Worm (Caenorhabditis elegans) whole organism, L4 larva: Measurements from ENCODE around the gene C18G1.7.

Source experiments
- F10B5.3 ChIP-seq: sonication (generic microtip); optimal IDR thresholded peaks from 2 replicates; lab custom pipeline; 2016; ENCODE audit warnings: mild to moderate bottlenecking, missing genetic modification characterization, missing compliant biosample characterization
- F26F4.8 ChIP-seq: fragments of 200-800 bp; sonication (Bioruptor generic); conservative IDR thresholded peaks from 2 replicates; pipeline ENCODE4 v1.3.6; 2022; ENCODE audit warnings: missing genetic modification characterization, missing compliant biosample characterization
- R02D3.7 ChIP-seq: fragments of 150-350 bp; sonication (generic microtip); optimal IDR thresholded peaks from 3 replicates; lab custom pipeline; 2014; ENCODE audit warnings: missing biosample characterization, missing genetic modification characterization
- Y48G9A.11 ChIP-seq: fragments of 200-800 bp; sonication (Bioruptor generic); IDR thresholded peaks from 2 replicates; pipeline ENCODE4 v1.3.6; 2022; ENCODE audit warnings: missing genetic modification reagents, missing genetic modification characterization, missing compliant biosample characterization
- aha-1 ChIP-seq: fragments of 150-350 bp; peaks from one replicate; lab custom pipeline; 2014; ENCODE audit warnings: missing biosample characterization, missing genetic modification characterization
- ama-1 ChIP-seq: fragments of 150-350 bp; optimal IDR thresholded peaks from 2 replicates; lab custom pipeline; 2014; ENCODE audit warnings: inconsistent platforms, mixed read lengths
- arid-1 ChIP-seq: fragments of 200-800 bp; sonication (Bioruptor generic); conservative IDR thresholded peaks from 2 replicates; pipeline ENCODE4 v1.3.6; 2022; ENCODE audit warnings: missing genetic modification reagents, missing genetic modification characterization, missing compliant biosample characterization
- ceh-20 ChIP-seq: fragments of 200-800 bp; sonication (Bioruptor generic); IDR thresholded peaks from 2 replicates; pipeline ENCODE4 v1.3.6; 2022; ENCODE audit warnings: missing genetic modification reagents, missing genetic modification characterization, missing compliant biosample characterization
- ceh-44 ChIP-seq: fragments of 200-800 bp; sonication (Bioruptor generic); IDR thresholded peaks from 2 replicates; pipeline ENCODE4 v1.3.6; 2022; ENCODE audit warnings: missing genetic modification reagents, missing genetic modification characterization, missing compliant biosample characterization
- ceh-82 ChIP-seq: sonication (generic microtip); optimal IDR thresholded peaks from 2 replicates; lab custom pipeline; 2017; ENCODE audit warnings: missing biosample characterization, missing genetic modification characterization
- ces-1 ChIP-seq: fragments of 150-350 bp; sonication (generic microtip); optimal IDR thresholded peaks from 4 replicates; lab custom pipeline; 2014; ENCODE audit warnings: missing biosample characterization, missing genetic modification reagents, missing genetic modification characterization
- daf-19 ChIP-seq: fragments of 200-800 bp; sonication (Bioruptor generic); conservative IDR thresholded peaks from 2 replicates; pipeline ENCODE4 v1.3.6; 2022; ENCODE audit warnings: missing genetic modification characterization, missing compliant biosample characterization
- dmd-8 ChIP-seq: fragments of 200-800 bp; sonication (Bioruptor generic); IDR thresholded peaks from 2 replicates; pipeline ENCODE4 v1.3.6; 2022; ENCODE audit warnings: missing genetic modification characterization, missing compliant biosample characterization
- dmd-9 ChIP-seq: fragments of 200-800 bp; sonication (Bioruptor generic); IDR thresholded peaks from 2 replicates; pipeline ENCODE4 v1.3.6; 2022; ENCODE audit warnings: missing genetic modification reagents, missing genetic modification characterization, missing compliant biosample characterization
- dpl-1 ChIP-seq: fragments of 150-350 bp; optimal IDR thresholded peaks from 2 replicates; lab custom pipeline; 2014; ENCODE audit warnings: missing biosample characterization, missing genetic modification reagents, missing genetic modification characterization
- dve-1 ChIP-seq: sonication (generic microtip); optimal IDR thresholded peaks from 2 replicates; lab custom pipeline; 2017; ENCODE audit warnings: antibody characterized with exemption, mild to moderate bottlenecking, missing genetic modification characterization, missing compliant biosample characterization; ENCODE audit not compliant: insufficient read depth
- egl-43 ChIP-seq: fragments of 200-800 bp; sonication (Bioruptor generic); IDR thresholded peaks from 2 replicates; pipeline ENCODE4 v1.3.6; 2022; ENCODE audit warnings: missing genetic modification reagents, missing genetic modification characterization, missing compliant biosample characterization
- hif-1 ChIP-seq, 2 experiments: sonication (generic microtip); optimal IDR thresholded peaks; 2 replicates each; lab custom pipeline; 2016 to 2017; ENCODE audit warnings: missing compliant biosample characterization in 2 of 2, missing genetic modification characterization in 2 of 2, missing genetic modification reagents in 2 of 2, missing genotype in 2 of 2, mild to moderate bottlenecking in 1 of 2
- lim-7 ChIP-seq: fragments of 200-800 bp; sonication (Bioruptor generic); IDR thresholded peaks from 2 replicates; pipeline ENCODE4 v1.3.6; 2022; ENCODE audit warnings: missing genetic modification characterization, missing compliant biosample characterization
- lin-29 ChIP-seq: fragments of 200-800 bp; sonication (Bioruptor generic); IDR thresholded peaks from 2 replicates; pipeline ENCODE4 v1.3.6; 2022; ENCODE audit warnings: missing genetic modification reagents, missing genetic modification characterization, missing compliant biosample characterization
- lin-38 ChIP-seq: fragments of 200-800 bp; sonication (Bioruptor generic); IDR thresholded peaks from 2 replicates; pipeline ENCODE4 v1.3.6; 2022; ENCODE audit warnings: missing genetic modification reagents, missing genetic modification characterization, missing compliant biosample characterization
- lin-39 ChIP-seq: fragments of 150-350 bp; optimal IDR thresholded peaks from 2 replicates; lab custom pipeline; 2014; ENCODE audit warnings: missing biosample characterization, missing genetic modification reagents, missing genetic modification characterization
- lsy-2 ChIP-seq, 2 experiments: fragments of 150-350 bp in 1 of 2; sonication (generic microtip) in 1 of 2; optimal IDR thresholded peaks; 2 replicates each; lab custom pipeline; 2014 to 2017; ENCODE audit warnings: missing biosample characterization in 2 of 2, missing genetic modification characterization in 2 of 2
- madf-5 ChIP-seq, 2 experiments: fragments of 200-800 bp; sonication (Bioruptor generic); IDR thresholded peaks; 2 replicates each; pipeline ENCODE4 v1.3.6; 2022; ENCODE audit warnings: missing compliant biosample characterization in 2 of 2, missing genetic modification characterization in 2 of 2
- mes-2 ChIP-seq: sonication (generic microtip); optimal IDR thresholded peaks from 2 replicates; lab custom pipeline; 2016; ENCODE audit warnings: missing genotype, mild to moderate bottlenecking, missing genetic modification characterization, missing compliant biosample characterization; ENCODE audit not compliant: poor library complexity, severe bottlenecking
- nhr-10 ChIP-seq: fragments of 150-350 bp; optimal IDR thresholded peaks from 2 replicates; lab custom pipeline; 2014; ENCODE audit warnings: missing biosample characterization, missing genetic modification characterization
- nhr-102 ChIP-seq: sonication (generic microtip); optimal IDR thresholded peaks from 2 replicates; lab custom pipeline; 2016; ENCODE audit warnings: mild to moderate bottlenecking, missing genetic modification characterization, moderate library complexity, missing compliant biosample characterization
- nhr-25 ChIP-seq: sonication (generic microtip); optimal IDR thresholded peaks from 2 replicates; lab custom pipeline; 2017; ENCODE audit warnings: missing genetic modification characterization, mild to moderate bottlenecking, missing compliant biosample characterization, antibody characterized with exemption, moderate library complexity, borderline replicate concordance; ENCODE audit not compliant: insufficient read depth
- nhr-28 ChIP-seq: fragments of 150-350 bp; optimal IDR thresholded peaks from 2 replicates; lab custom pipeline; 2014; ENCODE audit warnings: missing biosample characterization, missing genetic modification characterization
- nhr-6 ChIP-seq: fragments of 150-350 bp; optimal IDR thresholded peaks from 2 replicates; lab custom pipeline; 2014; ENCODE audit warnings: missing biosample characterization, missing genetic modification characterization
- nhr-76 ChIP-seq: fragments of 150-350 bp; optimal IDR thresholded peaks from 2 replicates; lab custom pipeline; 2014; ENCODE audit warnings: missing biosample characterization, missing genetic modification characterization
- pha-4 ChIP-seq, 2 experiments: fragments of 150-350 bp in 1 of 2; fragments of 200-800 bp in 1 of 2; sonication (Bioruptor generic) in 1 of 2; IDR thresholded peaks in 1 of 2; optimal IDR thresholded peaks in 1 of 2; 2 replicates each; pipeline versions ENCODE4 v1.3.6 to Lab custom; 2014 to 2022; ENCODE audit warnings: missing genetic modification characterization in 2 of 2, missing genetic modification reagents in 2 of 2, missing biosample characterization in 1 of 2, missing compliant biosample characterization in 1 of 2
- pqm-1 ChIP-seq: sonication (generic microtip); optimal IDR thresholded peaks from 2 replicates; lab custom pipeline; 2017; ENCODE audit warnings: missing biosample characterization, missing genetic modification characterization
- saeg-2 ChIP-seq: fragments of 200-800 bp; sonication (Bioruptor generic); IDR thresholded peaks from 2 replicates; pipeline ENCODE4 v1.3.6; 2022; ENCODE audit warnings: missing genetic modification reagents, missing genetic modification characterization, missing compliant biosample characterization
- snpc-1.2 ChIP-seq: fragments of 200-800 bp; sonication (Bioruptor generic); IDR thresholded peaks from 2 replicates; pipeline ENCODE4 v1.3.6; 2022; ENCODE audit warnings: missing genetic modification reagents, missing genetic modification characterization, missing compliant biosample characterization
- snpc-4 ChIP-seq: fragments of 150-350 bp; optimal IDR thresholded peaks from 2 replicates; lab custom pipeline; 2014; ENCODE audit warnings: missing biosample characterization, missing genetic modification characterization
- spr-1 ChIP-seq: sonication (generic microtip); optimal IDR thresholded peaks from 2 replicates; lab custom pipeline; 2016; ENCODE audit warnings: mild to moderate bottlenecking, missing genetic modification characterization, missing compliant biosample characterization
- tra-1 ChIP-seq: fragments of 200-800 bp; sonication (Bioruptor generic); IDR thresholded peaks from 2 replicates; pipeline ENCODE4 v1.3.6; 2022; ENCODE audit warnings: missing genetic modification reagents, missing genetic modification characterization, missing compliant biosample characterization
- unc-130 ChIP-seq: sonication (generic microtip); optimal IDR thresholded peaks from 2 replicates; lab custom pipeline; 2016; ENCODE audit warnings: missing genetic modification reagents, missing genetic modification characterization, missing compliant biosample characterization
- zag-1 ChIP-seq: fragments of 150-350 bp; optimal IDR thresholded peaks from 2 replicates; lab custom pipeline; 2014; ENCODE audit warnings: missing biosample characterization, missing genetic modification characterization
- zfp-2 ChIP-seq: sonication (generic microtip); optimal IDR thresholded peaks from 2 replicates; lab custom pipeline; 2016; ENCODE audit warnings: mild to moderate bottlenecking, missing genetic modification characterization, missing compliant biosample characterization
- zip-2 ChIP-seq: fragments of 150-350 bp; optimal IDR thresholded peaks from 2 replicates; lab custom pipeline; 2014; ENCODE audit warnings: missing biosample characterization, missing genetic modification characterization

Gene C18G1.7

DNA sequence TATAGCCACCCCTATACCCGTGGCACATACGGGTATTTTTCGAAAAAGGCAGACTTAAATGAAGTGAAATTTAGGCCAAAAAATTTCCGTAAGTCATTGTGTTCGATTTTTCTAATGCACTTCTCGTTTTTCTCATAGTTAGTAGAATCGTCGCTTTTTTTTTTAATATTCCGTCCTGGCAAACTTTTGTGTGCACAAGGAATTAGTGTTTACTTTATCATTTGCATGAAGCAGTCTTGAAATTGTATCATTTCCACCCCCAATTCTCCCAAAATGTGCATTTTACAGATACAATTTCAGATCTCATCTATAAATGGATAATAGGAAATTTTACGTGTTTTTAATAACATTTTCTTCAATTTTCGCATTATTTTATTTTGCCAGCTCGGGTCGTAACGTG is 4.9 kb downstream of the C18G1.7 start, which contains the start of gene C18G1.6:
Gene C18G1.6, plus strand, starts transcription at position 301 of the 400 bp plus-strand sequence.
- TF ChIP-seq ceh-20 (GFP tag; lab: Robert Waterston, UW) = no peak
- TF ChIP-seq lin-29 = no peak
- no peak for TF ChIP-seq mes-2 (tag; lab: Kevin White, UChicago)
- no peak for TF ChIP-seq nhr-6 (tag; lab: Kevin White, UChicago)
- no peak for TF ChIP-seq zip-2 (tag; lab: Kevin White, UChicago)
- no peak for TF ChIP-seq snpc-1.2 (GFP tag; lab: Robert Waterston, UW)
- no peak for TF ChIP-seq nhr-25 (tag; lab: Kevin White, UChicago)
- no peak for TF ChIP-seq madf-5 (GFP tag; IDR thresholded peaks at IDR 0.05; lab: Robert Waterston, UW)
- TF ChIP-seq daf-19 = no peak
- no peak for TF ChIP-seq unc-130 (GFP tag; lab: Kevin White, UChicago)
- no peak for TF ChIP-seq pqm-1 (tag; lab: Kevin White, UChicago)
- no peak for TF ChIP-seq dmd-9 (GFP tag; lab: Robert Waterston, UW)
- TF ChIP-seq dpl-1 (GFP tag; lab: Kevin White, UChicago) = no peak
- TF ChIP-seq arid-1 (GFP tag; lab: Robert Waterston, UW) = no peak
- no peak for TF ChIP-seq tra-1 (GFP tag; lab: Robert Waterston, UW)
- no peak for TF ChIP-seq lsy-2 (tag; optimal IDR thresholded peaks at IDR 0.05; lab: Kevin White, UChicago)
- no peak for TF ChIP-seq spr-1 (tag; lab: Kevin White, UChicago)

DNA sequence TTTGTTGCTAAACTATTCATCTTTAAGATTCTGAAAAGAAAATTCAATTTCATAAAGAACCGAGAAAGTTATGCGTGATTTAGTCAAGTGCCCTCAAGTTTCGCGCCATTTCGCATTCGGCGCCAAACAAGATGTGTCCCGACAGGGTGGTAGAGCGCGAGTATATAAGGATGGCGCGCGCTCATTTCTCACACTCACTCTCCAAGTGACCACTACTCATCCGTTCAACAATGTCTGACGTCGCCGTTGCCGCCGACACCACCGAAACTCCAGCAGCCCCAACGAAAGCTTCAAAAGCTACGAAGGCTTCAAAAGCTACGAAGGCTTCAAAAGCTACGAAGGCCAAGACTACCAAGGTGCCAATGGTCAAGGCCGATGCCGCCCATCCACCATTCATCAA is 8.8 kb downstream of the C18G1.7 start, which contains the start of gene hil-4:
Gene hil-4, plus strand, starts transcription at position 191 of the 400 bp plus-strand sequence.
- no peak for TF ChIP-seq ama-1 (lab: Kevin White, UChicago)
- no peak for TF ChIP-seq F26F4.8
- no peak for TF ChIP-seq saeg-2
- no peak for TF ChIP-seq R02D3.7 (tag; lab: Kevin White, UChicago)
- TF ChIP-seq lin-39 = no peak
- no peak for TF ChIP-seq F10B5.3 (tag; lab: Kevin White, UChicago)
- peak; percentile 59 for TF ChIP-seq Y48G9A.11 (GFP tag; lab: Robert Waterston, UW)
- no peak for TF ChIP-seq snpc-4 (tag; lab: Kevin White, UChicago)
- 0 out of 2 replicates have a peak, but pooled peaks have one; percentile 67 for TF ChIP-seq egl-43 (GFP tag; lab: Robert Waterston, UW)
- TF ChIP-seq unc-130 (GFP tag; lab: Kevin White, UChicago) = peak; percentile 7
- TF ChIP-seq tra-1 (GFP tag; lab: Robert Waterston, UW) = no peak
- no peak for TF ChIP-seq dve-1
- TF ChIP-seq ceh-44 (GFP tag; lab: Robert Waterston, UW) = peak; percentile 54; the same call in 1 of the 2 replicates
- no peak for TF ChIP-seq nhr-76 (tag; lab: Kevin White, UChicago)
- TF ChIP-seq nhr-28 (tag; lab: Kevin White, UChicago) = no peak
- TF ChIP-seq dmd-8 (GFP tag; lab: Robert Waterston, UW) = no peak
- no peak for TF ChIP-seq dpl-1 (GFP tag; lab: Kevin White, UChicago)
- TF ChIP-seq nhr-102 (tag; lab: Kevin White, UChicago) = no peak
- peak; percentile 73 for TF ChIP-seq aha-1 (tag; lab: Kevin White, UChicago)
- peak; percentile 22; the same call in 1 of the 2 replicates for TF ChIP-seq lin-38 (GFP tag; lab: Robert Waterston, UW)
- TF ChIP-seq zag-1 (tag; lab: Kevin White, UChicago) = no peak
- TF ChIP-seq lim-7 (GFP tag; lab: Robert Waterston, UW) = peak; percentile 45; the same call in 1 of the 2 replicates
- TF ChIP-seq hif-1 (tag; optimal IDR thresholded peaks at IDR 0.05; lab: Kevin White, UChicago) = no peak
- TF ChIP-seq pha-4 (GFP tag; IDR thresholded peaks at IDR 0.05; lab: Robert Waterston, UW) = no peak
- TF ChIP-seq pha-4 (tag; optimal IDR thresholded peaks at IDR 0.05; lab: Kevin White, UChicago) = no peak
- TF ChIP-seq ceh-82 = no peak
- no peak for TF ChIP-seq nhr-10 (tag; lab: Kevin White, UChicago)
- 0 out of 2 replicates have a peak, but pooled peaks have one; percentile 25 for TF ChIP-seq snpc-1.2 (GFP tag; lab: Robert Waterston, UW)
- no peak for TF ChIP-seq ces-1 (GFP tag; lab: Kevin White, UChicago)
- TF ChIP-seq zfp-2 (tag; lab: Kevin White, UChicago) = no peak
